Fruit fly (Drosophila melanogaster): ENCODE results near the gene CG12155.

- TF ChIP-seq psq (optimal IDR thresholded peaks at IDR 0.05) (no peak), EcR (GFP tag; optimal IDR thresholded peaks at IDR 0.05) (no peak), usp (GFP tag; optimal IDR thresholded peaks at IDR 0.05) (no peak), pan (optimal IDR thresholded peaks at IDR 0.05) (no peak), Dll (optimal IDR thresholded peaks at IDR 0.05) (no peak), CG8478 (optimal IDR thresholded peaks at IDR 0.05) (no peak)
Measured at dm6 chrX:7690683-7691082, 37.9 kb upstream of the CG12155 start.

All from whole organism.